Fruit fly (Drosophila melanogaster) whole organism, embryonic: ENCODE measurements around the gene Ids.

Source experiments
- Adf1 ChIP-seq: fragments of 200-800 bp; sonication (Bioruptor generic); IDR thresholded peaks from 2 replicates; pipeline ENCODE4 v1.3.6; 2022; ENCODE audit warnings: missing biosample characterization, missing genetic modification characterization
- Asciz ChIP-seq: fragments of 200-800 bp; sonication (Bioruptor generic); optimal IDR thresholded peaks from 2 replicates; lab custom pipeline; 2017; ENCODE audit warnings: missing biosample characterization, mild to moderate bottlenecking, missing genetic modification characterization, missing genetic modification reagents
- Blimp-1 ChIP-seq: fragments of 200-800 bp; sonication (Bioruptor generic); optimal IDR thresholded peaks from 3 replicates; lab custom pipeline; 2018; ENCODE audit warnings: missing biosample characterization, missing genetic modification characterization, mild to moderate bottlenecking, moderate library complexity, missing genetic modification reagents
- CG10321 ChIP-seq: fragments of 200-800 bp; sonication (Bioruptor generic); IDR thresholded peaks from 2 replicates; pipeline ENCODE4 v1.3.6; 2022; ENCODE audit warnings: missing biosample characterization, missing genetic modification characterization
- CG12744 ChIP-seq: fragments of 200-800 bp; sonication (Bioruptor generic); optimal IDR thresholded peaks from 2 replicates; lab custom pipeline; 2016; ENCODE audit warnings: missing biosample characterization, missing genetic modification characterization
- CG13123 ChIP-seq: fragments of 200-800 bp; sonication (Bioruptor generic); optimal IDR thresholded peaks from 2 replicates; lab custom pipeline; 2016; ENCODE audit warnings: missing biosample characterization, missing genetic modification characterization
- CG15479 ChIP-seq: fragments of 200-800 bp; sonication (Bioruptor generic); optimal IDR thresholded peaks from 3 replicates; lab custom pipeline; 2019; ENCODE audit warnings: missing biosample characterization, mild to moderate bottlenecking, missing genetic modification characterization, moderate library complexity
- CG17186 ChIP-seq: fragments of 200-800 bp; sonication (Bioruptor generic); optimal IDR thresholded peaks from 3 replicates; lab custom pipeline; 2017; ENCODE audit warnings: missing biosample characterization, missing genetic modification reagents, missing genetic modification characterization
- CG18476 ChIP-seq: fragments of 200-800 bp; sonication (Bioruptor generic); optimal IDR thresholded peaks from 2 replicates; lab custom pipeline; 2016; ENCODE audit warnings: missing biosample characterization, mild to moderate bottlenecking, missing genetic modification characterization
- CG2202 ChIP-seq: fragments of 200-800 bp; sonication (Bioruptor generic); optimal IDR thresholded peaks from 2 replicates; lab custom pipeline; 2018; ENCODE audit warnings: missing biosample characterization, mild to moderate bottlenecking, missing genetic modification characterization
- CG2712 ChIP-seq: fragments of 200-800 bp; optimal IDR thresholded peaks from 3 replicates; lab custom pipeline; 2019; ENCODE audit warnings: missing biosample characterization, mild to moderate bottlenecking, missing genetic modification characterization, moderate library complexity
- CG30403 ChIP-seq: fragments of 200-800 bp; sonication (Bioruptor generic); optimal IDR thresholded peaks from 3 replicates; lab custom pipeline; 2016; ENCODE audit warnings: missing biosample characterization, missing genetic modification characterization
- CG6689 ChIP-seq: fragments of 200-800 bp; sonication (Bioruptor generic); IDR thresholded peaks from 2 replicates; pipeline ENCODE4 v1.3.6; 2022; ENCODE audit warnings: missing biosample characterization, missing genetic modification characterization
- CG7271 ChIP-seq: fragments of 200-800 bp; sonication (Bioruptor generic); optimal IDR thresholded peaks from 2 replicates; lab custom pipeline; 2018; ENCODE audit warnings: missing biosample characterization, mild to moderate bottlenecking, missing genetic modification characterization, moderate library complexity
- CG7839 ChIP-seq: fragments of 200-800 bp; sonication (Bioruptor generic); optimal IDR thresholded peaks from 3 replicates; lab custom pipeline; 2018; ENCODE audit warnings: missing biosample characterization, mild to moderate bottlenecking, missing genetic modification characterization, moderate library complexity
- CG7987 ChIP-seq: fragments of 200-800 bp; sonication (Bioruptor generic); optimal IDR thresholded peaks from 2 replicates; lab custom pipeline; 2018; ENCODE audit warnings: missing biosample characterization, mild to moderate bottlenecking, missing genetic modification characterization, moderate library complexity
- CG8478 ChIP-seq: fragments of >200 bp; optimal IDR thresholded peaks from 2 replicates; lab custom pipeline; 2018
- CG9609 ChIP-seq: fragments of 200-800 bp; sonication (Bioruptor generic); optimal IDR thresholded peaks from 3 replicates; lab custom pipeline; 2016; ENCODE audit warnings: missing biosample characterization, missing genetic modification characterization
- D19B ChIP-seq: fragments of 200-800 bp; sonication (Bioruptor generic); optimal IDR thresholded peaks from 2 replicates; lab custom pipeline; 2017; ENCODE audit warnings: missing biosample characterization, mild to moderate bottlenecking, missing genetic modification characterization
- Ets97D ChIP-seq: fragments of 200-800 bp; sonication (Bioruptor generic); optimal IDR thresholded peaks from 3 replicates; lab custom pipeline; 2016; ENCODE audit warnings: missing biosample characterization, missing genetic modification characterization
- MESR4 ChIP-seq: fragments of 200-800 bp; sonication (Bioruptor generic); optimal IDR thresholded peaks from 2 replicates; lab custom pipeline; 2018; ENCODE audit warnings: missing biosample characterization, mild to moderate bottlenecking, missing genetic modification characterization, moderate library complexity
- Meics ChIP-seq: fragments of 200-800 bp; sonication (Bioruptor generic); optimal IDR thresholded peaks from 2 replicates; lab custom pipeline; 2017; ENCODE audit warnings: missing biosample characterization, mild to moderate bottlenecking, missing genetic modification characterization
- Myb ChIP-seq: fragments of 200-800 bp; sonication (Bioruptor generic); optimal IDR thresholded peaks from 2 replicates; lab custom pipeline; 2016; ENCODE audit warnings: missing biosample characterization, missing genetic modification characterization
- Oaz ChIP-seq: fragments of 200-800 bp; sonication (Bioruptor generic); IDR thresholded peaks from 2 replicates; pipeline ENCODE4 v1.3.6; 2022; ENCODE audit warnings: missing biosample characterization, missing genetic modification characterization
- Scr ChIP-seq: fragments of 200-800 bp; sonication (Bioruptor generic); IDR thresholded peaks from 2 replicates; pipeline ENCODE4 v1.3.6; 2022; ENCODE audit warnings: missing biosample characterization, missing genetic modification characterization; ENCODE audit not compliant: partially characterized antibody
- Sry-δ ChIP-seq: fragments of 200-800 bp; sonication (Bioruptor generic); optimal IDR thresholded peaks from 2 replicates; lab custom pipeline; 2016; ENCODE audit warnings: missing biosample characterization, missing genetic modification characterization
- Xbp1 ChIP-seq: fragments of 200-800 bp; sonication (Bioruptor generic); optimal IDR thresholded peaks from 3 replicates; lab custom pipeline; 2016; ENCODE audit warnings: missing biosample characterization, mild to moderate bottlenecking, missing genetic modification characterization
- YL-1 ChIP-seq: fragments of 200-800 bp; sonication (Bioruptor generic); optimal IDR thresholded peaks from 3 replicates; lab custom pipeline; 2017; ENCODE audit warnings: missing biosample characterization, mild to moderate bottlenecking, missing genetic modification characterization
- ash1 ChIP-seq: fragments of 200-800 bp; sonication (Bioruptor generic); optimal IDR thresholded peaks from 2 replicates; lab custom pipeline; 2018; ENCODE audit warnings: missing biosample characterization, mild to moderate bottlenecking, missing genetic modification characterization
- ato ChIP-seq: fragments of 200-800 bp; sonication (Bioruptor generic); IDR thresholded peaks from 2 replicates; pipeline ENCODE4 v1.3.6; 2022; ENCODE audit warnings: missing biosample characterization, missing genetic modification characterization; ENCODE audit not compliant: partially characterized antibody
- bigmax ChIP-seq: fragments of 200-800 bp; sonication (Bioruptor generic); optimal IDR thresholded peaks from 2 replicates; lab custom pipeline; 2018; ENCODE audit warnings: missing biosample characterization, mild to moderate bottlenecking, missing genetic modification characterization
- chinmo ChIP-seq: fragments of 200-800 bp; sonication (Bioruptor generic); IDR thresholded peaks from 4 replicates; pipeline ENCODE4 v1.3.6; 2022; ENCODE audit warnings: missing biosample characterization, missing genetic modification characterization; ENCODE audit not compliant: partially characterized antibody
- dmrt11E ChIP-seq: fragments of 200-800 bp; sonication (Bioruptor generic); optimal IDR thresholded peaks from 3 replicates; lab custom pipeline; 2018; ENCODE audit warnings: missing biosample characterization, mild to moderate bottlenecking, missing genetic modification characterization, moderate library complexity
- dysf ChIP-seq: fragments of 200-800 bp; sonication (Bioruptor generic); IDR thresholded peaks from 3 replicates; pipeline ENCODE4 v1.3.6; 2022; ENCODE audit warnings: missing biosample characterization, missing genetic modification characterization
- gcm ChIP-seq: fragments of 200-800 bp; sonication (Bioruptor generic); optimal IDR thresholded peaks from 2 replicates; lab custom pipeline; 2019; ENCODE audit warnings: missing biosample characterization, mild to moderate bottlenecking, missing genetic modification characterization, moderate library complexity
- gro ChIP-seq: fragments of 200-800 bp; sonication (Bioruptor generic); optimal IDR thresholded peaks from 2 replicates; lab custom pipeline; 2016; ENCODE audit warnings: missing biosample characterization, missing genetic modification characterization
- hb ChIP-seq: fragments of 200-800 bp; sonication (Bioruptor generic); IDR thresholded peaks from 3 replicates; pipeline ENCODE4 v1.3.6; 2022; ENCODE audit warnings: missing biosample characterization, missing genetic modification characterization; ENCODE audit not compliant: partially characterized antibody
- klu ChIP-seq: fragments of 200-800 bp; sonication (Bioruptor generic); IDR thresholded peaks from 2 replicates; pipeline ENCODE4 v1.3.6; 2022; ENCODE audit warnings: missing biosample characterization, missing genetic modification characterization
- nmo ChIP-seq: fragments of 200-800 bp; sonication (Bioruptor generic); optimal IDR thresholded peaks from 2 replicates; lab custom pipeline; 2018; ENCODE audit warnings: missing biosample characterization, mild to moderate bottlenecking, missing genetic modification characterization, moderate library complexity
- prd ChIP-seq, 3 experiments: fragments of >200 bp in 2 of 3; fragments of 200-800 bp in 1 of 3; sonication (Bioruptor generic) in 1 of 3; optimal IDR thresholded peaks in 2 of 3; IDR thresholded peaks in 1 of 3; 2 replicates in 2 of 3; 3 replicates in 1 of 3; pipeline versions ENCODE4 v1.3.6 to Lab custom; 2017 to 2022; ENCODE audit warnings: missing biosample characterization in 1 of 3, missing genetic modification characterization in 1 of 3
- pzg ChIP-seq: fragments of 200-800 bp; sonication (Bioruptor generic); optimal IDR thresholded peaks from 3 replicates; lab custom pipeline; 2018; ENCODE audit warnings: missing biosample characterization, mild to moderate bottlenecking, missing genetic modification characterization, moderate library complexity
- ro ChIP-seq: fragments of 200-800 bp; sonication (Bioruptor generic); IDR thresholded peaks from 2 replicates; pipeline ENCODE4 v1.3.6; 2022; ENCODE audit warnings: missing biosample characterization, missing genetic modification characterization
- row ChIP-seq: fragments of 200-800 bp; sonication (Bioruptor generic); IDR thresholded peaks from 3 replicates; pipeline ENCODE4 v1.3.6; 2022; ENCODE audit warnings: missing biosample characterization, missing genetic modification characterization
- stwl ChIP-seq: fragments of 200-800 bp; sonication (Bioruptor generic); optimal IDR thresholded peaks from 3 replicates; lab custom pipeline; 2018; ENCODE audit warnings: missing biosample characterization, mild to moderate bottlenecking, missing genetic modification characterization, moderate library complexity
- tna ChIP-seq: fragments of 200-800 bp; sonication (Bioruptor generic); IDR thresholded peaks from 2 replicates; pipeline ENCODE4 v1.3.6; 2022; ENCODE audit warnings: missing biosample characterization, missing genetic modification characterization; ENCODE audit not compliant: partially characterized antibody
- vvl ChIP-seq: fragments of 200-800 bp; sonication (Bioruptor generic); IDR thresholded peaks from 2 replicates; pipeline ENCODE4 v1.3.6; 2022; ENCODE audit warnings: missing biosample characterization, missing genetic modification characterization
- z ChIP-seq: fragments of 200-800 bp; sonication (Bioruptor generic); IDR thresholded peaks from 3 replicates; pipeline ENCODE4 v1.3.6; 2022; ENCODE audit warnings: missing biosample characterization, missing genetic modification characterization
- zen2 ChIP-seq: fragments of 200-800 bp; sonication (Bioruptor generic); IDR thresholded peaks from 3 replicates; pipeline ENCODE4 v1.3.6; 2022; ENCODE audit warnings: missing biosample characterization, missing genetic modification characterization; ENCODE audit not compliant: partially characterized antibody

Ids gene

DNA sequence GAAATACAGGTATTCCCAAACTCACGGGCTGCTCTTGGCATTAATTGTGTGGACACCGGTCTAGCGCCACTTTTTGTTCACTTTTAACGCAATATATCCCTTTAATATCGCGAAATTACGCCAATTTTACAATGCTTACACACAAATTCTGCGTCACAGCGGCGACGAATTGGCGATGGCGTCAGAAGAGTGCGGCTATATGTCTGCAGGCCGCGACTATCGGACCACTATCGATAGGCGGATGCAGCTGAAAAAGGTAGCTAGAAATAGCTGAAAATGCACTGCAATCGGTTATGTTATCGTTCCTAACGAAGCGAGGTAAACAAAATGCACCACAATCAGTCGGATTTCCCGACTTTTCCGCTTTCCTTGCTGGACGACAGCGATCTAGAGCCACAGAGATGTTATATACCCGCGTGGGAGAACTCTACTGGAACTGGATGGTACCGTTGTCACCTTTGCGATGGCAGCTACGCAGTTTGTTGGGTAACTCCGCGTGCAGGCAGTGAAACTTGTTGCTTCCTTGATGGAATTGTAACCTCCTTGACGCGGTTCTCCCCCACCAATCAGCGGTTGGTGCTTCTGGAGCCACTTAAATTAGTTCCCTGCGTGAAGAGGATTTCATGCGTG is 4.0 kb upstream of the Ids start, which contains the start of the genes Ythdc1 and CG12010:
TSS of gene Ythdc1 (minus strand) at position 177 of the 630 bp plus-strand sequence.
TSS of gene CG12010 (plus strand) at position 289 of the 630 bp plus-strand sequence.
- TF ChIP-seq ato (peak; percentile 94), Oaz (no peak), CG15479 (peak; percentile 78), CG18476 (GFP tag; lab: Kevin White, UChicago) (no peak), CG12744 (GFP tag; lab: Kevin White, UChicago) (no peak), prd (optimal IDR thresholded peaks at IDR 0.05; lab: Kevin White, UChicago) (no peak), prd (GFP tag; IDR thresholded peaks at IDR 0.05; lab: Robert Waterston, UW) (no peak), CG17186 (peak; percentile 73), hb (peak; percentile 92), zen2 (peak; percentile 86), vvl (GFP tag; lab: Robert Waterston, UW) (peak; percentile 36; the same call in 1 of the 2 replicates), CG9609 (GFP tag; lab: Kevin White, UChicago) (no peak), CG30403 (no peak), gcm (no peak), Sry-δ (GFP tag; lab: Kevin White, UChicago) (peak; percentile 82), stwl (tag; lab: Kevin White, UChicago) (peak; percentile 77), z (GFP tag; lab: Robert Waterston, UW) (no peak), Xbp1 (no peak), CG7271 (no peak), CG2202 (tag; lab: Kevin White, UChicago) (no peak), CG7987 (peak; percentile 47), ash1 (no peak), MESR4 (GFP tag; lab: Kevin White, UChicago) (peak; percentile 95), Ets97D (GFP tag; lab: Kevin White, UChicago) (peak; percentile 30), dysf (GFP tag; lab: Robert Waterston, UW) (peak; percentile 8; the same call in 1 of the 3 replicates), Blimp-1 (GFP tag; lab: Kevin White, UChicago) (no peak), gro (peak; percentile 34), D19B (GFP tag; lab: Kevin White, UChicago) (no peak), ro (no peak), tna (GFP tag; lab: Robert Waterston, UW) (peak; percentile 90), row (GFP tag; lab: Robert Waterston, UW) (peak; percentile 57), YL-1 (GFP tag; lab: Kevin White, UChicago) (peak; percentile 99), nmo (GFP tag; lab: Kevin White, UChicago) (peak; percentile 60), CG7839 (no peak), Meics (no peak), CG8478 (lab: Kevin White, UChicago) (peak; percentile 79), CG6689 (GFP tag; lab: Robert Waterston, UW) (no peak), Myb (peak; percentile 45), Scr (peak; percentile 88), klu (GFP tag; lab: Robert Waterston, UW) (peak; percentile 6; the same call in 1 of the 2 replicates), bigmax (GFP tag; lab: Kevin White, UChicago) (no peak), pzg (GFP tag; lab: Kevin White, UChicago) (peak; percentile 92), Asciz (GFP tag; lab: Kevin White, UChicago) (no peak), Adf1 (GFP tag; lab: Robert Waterston, UW) (peak; percentile 70), CG2712 (tag; lab: Kevin White, UChicago) (peak; percentile 55), chinmo (GFP tag; lab: Robert Waterston, UW) (peak; percentile 95), CG13123 (GFP tag; lab: Kevin White, UChicago) (no peak), CG10321 (peak; percentile 95), dmrt11E (tag; lab: Kevin White, UChicago) (no peak)
